Worm (Caenorhabditis elegans): ENCODE data around the gene fipr-16.

The fipr-16 gene

DNA sequence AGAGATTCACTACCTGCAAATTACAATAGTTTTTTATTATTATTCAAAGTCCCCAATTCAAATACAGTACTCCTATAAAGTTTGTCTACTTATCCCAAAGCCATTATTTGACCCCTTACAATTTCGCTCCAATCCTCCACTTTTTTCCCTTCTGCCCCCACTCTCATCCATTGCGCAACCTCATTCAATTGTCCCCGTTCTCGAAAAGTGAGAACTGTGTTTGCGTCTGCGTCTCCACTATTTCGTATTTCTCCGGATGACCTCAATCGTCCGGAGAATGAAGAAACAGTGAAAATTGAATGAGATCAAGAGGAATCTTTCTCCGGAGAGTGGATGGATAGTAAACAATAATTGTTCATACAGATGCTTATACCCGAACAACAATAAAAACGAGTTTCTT is 5.9 kb upstream of the fipr-16 start:
- TF ChIP-seq mdl-1 (tag; optimal IDR thresholded peaks at IDR 0.05) (no peak), nhr-12 (tag; optimal IDR thresholded peaks at IDR 0.05) (no peak), sma-3 (GFP tag; optimal IDR thresholded peaks at IDR 0.05) (no peak), nhr-6 (tag; optimal IDR thresholded peaks at IDR 0.05) (no peak), peb-1 (tag; optimal IDR thresholded peaks at IDR 0.05) (no peak), snpc-4 (tag; optimal IDR thresholded peaks at IDR 0.05) (no peak), blmp-1 (tag; optimal IDR thresholded peaks at IDR 0.05; ENCODE audit: insufficient read depth) (no peak), lin-13 (GFP tag; optimal IDR thresholded peaks at IDR 0.05) (no peak), gmeb-1 (tag; optimal IDR thresholded peaks at IDR 0.05) (no peak), lin-39 (tag; optimal IDR thresholded peaks at IDR 0.05) (no peak)

DNA sequence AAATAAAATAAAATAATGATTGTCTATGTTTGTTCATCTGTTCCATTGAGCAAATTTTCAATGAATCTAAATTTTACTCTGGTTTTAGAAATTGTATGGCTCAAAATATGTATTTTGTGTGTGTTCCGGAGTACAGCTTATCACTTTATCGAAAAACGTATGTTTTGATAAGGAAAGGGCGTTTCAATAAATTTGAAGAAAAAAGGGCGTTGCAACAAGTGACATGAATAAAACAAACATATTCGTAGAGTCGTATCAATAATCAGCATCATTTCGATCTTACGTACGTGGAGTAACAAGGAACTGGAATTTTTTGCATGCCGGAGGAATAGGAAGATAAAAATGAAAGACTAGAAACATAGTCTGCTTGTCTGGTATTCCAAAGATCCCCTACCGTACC is 3.3 kb upstream of the fipr-16 start:
- TF ChIP-seq sma-9 (GFP tag; optimal IDR thresholded peaks at IDR 0.05) = peak; percentile 55
- no peak for TF ChIP-seq sma-9 (tag; optimal IDR thresholded peaks at IDR 0.05)
- TF ChIP-seq alr-1 (tag; optimal IDR thresholded peaks at IDR 0.05) = no peak
- TF ChIP-seq fos-1 (tag; optimal IDR thresholded peaks at IDR 0.05) = peak; percentile 90
- no peak for TF ChIP-seq ztf-11 (tag; optimal IDR thresholded peaks at IDR 0.05)
- peak; percentile 1 for TF ChIP-seq crh-2 (tag; optimal IDR thresholded peaks at IDR 0.05)
- TF ChIP-seq R02D3.7 (tag; optimal IDR thresholded peaks at IDR 0.05) = no peak

DNA sequence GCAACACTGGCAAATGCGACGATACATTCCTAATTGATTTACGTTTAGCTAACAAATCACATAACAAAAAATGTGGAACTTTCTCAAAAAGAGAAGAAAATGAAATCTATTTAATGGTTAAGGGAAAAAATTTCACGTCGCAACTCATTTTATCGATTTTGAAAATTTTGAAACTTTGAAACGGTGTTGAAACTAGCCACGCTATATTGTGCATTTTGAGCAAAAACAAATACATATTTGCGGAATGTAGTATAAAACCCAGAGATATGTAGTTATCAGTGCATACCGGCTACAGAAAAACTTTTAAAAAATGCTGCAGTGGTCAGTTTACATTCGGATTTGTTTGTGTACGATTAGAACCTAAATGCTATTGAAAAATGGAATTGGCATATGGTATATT is 2.8 kb upstream of the fipr-16 start, which contains the start of gene C06E1.7:
C06E1.7 (minus strand) TSS at position 101 of the 400 bp plus-strand sequence.
- no peak for TF ChIP-seq ceh-82 (tag; optimal IDR thresholded peaks at IDR 0.05)
- no peak for TF ChIP-seq peb-1 (tag; optimal IDR thresholded peaks at IDR 0.05)
- TF ChIP-seq lsy-2 (tag; optimal IDR thresholded peaks at IDR 0.05) = no peak
- no peak for TF ChIP-seq sma-3 (GFP tag; optimal IDR thresholded peaks at IDR 0.05)
- TF ChIP-seq egl-27 (tag; optimal IDR thresholded peaks at IDR 0.05) = no peak
- no peak for TF ChIP-seq mdl-1 (tag; optimal IDR thresholded peaks at IDR 0.05)
- no peak for TF ChIP-seq ztf-11 (tag; optimal IDR thresholded peaks at IDR 0.05)
- no peak for TF ChIP-seq gmeb-1 (tag; optimal IDR thresholded peaks at IDR 0.05)
- no peak for TF ChIP-seq R02D3.7 (tag; optimal IDR thresholded peaks at IDR 0.05)
- no peak for TF ChIP-seq nhr-10 (tag; optimal IDR thresholded peaks at IDR 0.05)
- no peak for TF ChIP-seq lin-39 (tag; optimal IDR thresholded peaks at IDR 0.05)

DNA sequence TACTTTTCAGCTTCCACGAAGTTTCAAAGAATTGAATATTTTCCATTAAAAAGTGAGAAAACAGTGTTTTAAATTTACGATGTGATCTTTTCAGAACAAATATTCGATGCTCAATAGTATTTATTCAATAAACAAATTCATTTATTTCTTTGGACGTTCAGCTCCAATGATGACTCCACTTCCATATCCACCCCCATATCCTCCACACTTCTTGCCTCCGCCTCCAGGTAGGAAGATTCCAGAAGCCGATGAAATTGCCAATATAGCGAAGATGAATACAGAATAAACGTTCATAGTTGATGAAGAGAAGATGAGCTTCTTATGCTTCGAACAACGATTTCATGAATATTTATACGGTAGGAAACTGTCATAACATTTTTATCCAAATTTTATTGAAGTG is 1.6 kb downstream of the fipr-16 start, which contains the start of gene fip-3:
fip-3 (minus strand) TSS at position 294 of the 400 bp plus-strand sequence.
- TF ChIP-seq unc-39 (tag; optimal IDR thresholded peaks at IDR 0.05) (no peak), F13H6.1 (tag; optimal IDR thresholded peaks at IDR 0.05) (no peak), nhr-21 (tag; optimal IDR thresholded peaks at IDR 0.05) (no peak), mab-5 (tag; optimal IDR thresholded peaks at IDR 0.05) (no peak), nhr-11 (tag; optimal IDR thresholded peaks at IDR 0.05) (no peak), sma-3 (GFP tag; optimal IDR thresholded peaks at IDR 0.05) (no peak), ceh-16 (tag; optimal IDR thresholded peaks at IDR 0.05) (no peak), unc-62 (GFP tag; optimal IDR thresholded peaks at IDR 0.05) (no peak), nhr-77 (tag; optimal IDR thresholded peaks at IDR 0.05) (no peak), mdl-1 (tag; optimal IDR thresholded peaks at IDR 0.05) (no peak)

DNA sequence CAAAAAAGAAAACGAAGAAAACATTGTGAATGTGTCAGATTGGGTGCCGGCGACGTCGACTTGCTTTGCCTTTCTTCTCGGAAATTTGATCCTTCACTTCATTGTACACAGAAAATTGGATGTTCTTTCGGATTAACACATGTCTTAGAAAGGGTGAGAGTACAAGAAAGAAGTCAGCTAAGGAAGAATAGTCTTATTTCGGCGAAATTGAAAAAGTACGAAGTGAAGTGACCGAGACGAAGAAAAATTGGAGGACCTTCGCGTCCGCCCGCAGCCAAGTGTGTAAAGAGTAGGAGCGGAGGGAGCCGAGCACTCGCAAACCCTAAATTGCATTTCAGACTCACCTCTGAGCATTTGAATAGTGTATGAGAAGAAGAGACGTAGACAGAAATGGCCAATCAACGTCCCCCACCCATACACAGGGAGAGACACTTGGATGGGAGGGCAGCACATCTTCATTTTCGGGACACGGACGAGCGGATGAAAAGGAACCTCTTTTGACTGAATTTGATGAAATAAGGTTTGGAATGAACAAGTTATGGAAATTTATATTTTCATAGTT is 2.1 kb downstream of the fipr-16 start, which contains the start of gene glr-1:
glr-1 (minus strand) TSS at position 51 of the 562 bp plus-strand sequence.
- TF ChIP-seq unc-62 (GFP tag; optimal IDR thresholded peaks at IDR 0.05) (no peak), egl-27 (tag; optimal IDR thresholded peaks at IDR 0.05) (no peak), ceh-16 (tag; optimal IDR thresholded peaks at IDR 0.05) (no peak), blmp-1 (tag; optimal IDR thresholded peaks at IDR 0.05; ENCODE audit: insufficient read depth) (no peak), ztf-4 (tag; optimal IDR thresholded peaks at IDR 0.05) (no peak), peb-1 (tag; optimal IDR thresholded peaks at IDR 0.05) (no peak), nhr-23 (tag; optimal IDR thresholded peaks at IDR 0.05) (no peak), ztf-1 (GFP tag; conservative IDR thresholded peaks at IDR 0.05) (no peak), Y55F3AM.14 (GFP tag; optimal IDR thresholded peaks at IDR 0.05) (no peak), gmeb-1 (tag; optimal IDR thresholded peaks at IDR 0.05) (no peak), sma-3 (GFP tag; optimal IDR thresholded peaks at IDR 0.05) (no peak), elt-3 (tag; optimal IDR thresholded peaks at IDR 0.05) (no peak), R02D3.7 (tag; optimal IDR thresholded peaks at IDR 0.05) (no peak), ZK546.5 (tag; optimal IDR thresholded peaks at IDR 0.05) (no peak), elt-1 (tag; optimal IDR thresholded peaks at IDR 0.05) (no peak), C34F6.9 (tag; optimal IDR thresholded peaks at IDR 0.05) (no peak), nhr-129 (tag; optimal IDR thresholded peaks at IDR 0.05) (no peak), nhr-10 (tag; optimal IDR thresholded peaks at IDR 0.05) (no peak), alr-1 (tag; optimal IDR thresholded peaks at IDR 0.05) (no peak)
